Worm (Caenorhabditis elegans) whole organism, mixed stage, embryonic: ENCODE results near the gene C05E7.3.

Source experiments
- M03D4.4 ChIP-seq: sonication (generic microtip); optimal IDR thresholded peaks from 2 replicates; lab custom pipeline; 2017; ENCODE audit warnings: mild to moderate bottlenecking, missing genetic modification characterization, missing compliant biosample characterization
- blmp-1 ChIP-seq: fragments of 150-350 bp; optimal IDR thresholded peaks from 2 replicates; lab custom pipeline; 2014; ENCODE audit warnings: missing biosample characterization, missing genetic modification characterization
- ceh-43 ChIP-seq: fragments of 200-800 bp; sonication (Bioruptor generic); optimal IDR thresholded peaks from 2 replicates; lab custom pipeline; 2018; ENCODE audit warnings: mild to moderate bottlenecking, missing genetic modification characterization, moderate library complexity, missing compliant biosample characterization
- elt-3 ChIP-seq: fragments of 150-350 bp; optimal IDR thresholded peaks from 2 replicates; lab custom pipeline; 2014; ENCODE audit warnings: missing biosample characterization, missing genetic modification characterization
- lin-32 ChIP-seq: fragments of 200-800 bp; sonication (Bioruptor generic); optimal IDR thresholded peaks from 2 replicates; lab custom pipeline; 2018; ENCODE audit warnings: mild to moderate bottlenecking, missing genetic modification characterization, missing compliant biosample characterization
- mls-2 ChIP-seq: sonication (generic microtip); optimal IDR thresholded peaks from 2 replicates; lab custom pipeline; 2016; ENCODE audit warnings: mild to moderate bottlenecking, missing genetic modification characterization, moderate library complexity, missing compliant biosample characterization
- nhr-2 ChIP-seq: fragments of 150-350 bp; optimal IDR thresholded peaks from 2 replicates; lab custom pipeline; 2014; ENCODE audit warnings: missing biosample characterization, missing genetic modification characterization
- nhr-28 ChIP-seq: fragments of 150-350 bp; optimal IDR thresholded peaks from 2 replicates; lab custom pipeline; 2014; ENCODE audit warnings: missing biosample characterization, missing genetic modification characterization
- nhr-76 ChIP-seq: sonication (generic microtip); optimal IDR thresholded peaks from 2 replicates; lab custom pipeline; 2017; ENCODE audit warnings: missing biosample characterization, missing genetic modification characterization
- sem-2 ChIP-seq: fragments of 200-800 bp; sonication (Bioruptor generic); optimal IDR thresholded peaks from 2 replicates; lab custom pipeline; 2018; ENCODE audit warnings: mild to moderate bottlenecking, missing genetic modification characterization, missing compliant biosample characterization
- snpc-4 ChIP-seq: fragments of 150-350 bp; optimal IDR thresholded peaks from 2 replicates; lab custom pipeline; 2014; ENCODE audit warnings: missing biosample characterization, missing genetic modification characterization
- unc-39 ChIP-seq: fragments of 150-350 bp; optimal IDR thresholded peaks from 2 replicates; lab custom pipeline; 2014; ENCODE audit warnings: missing biosample characterization, missing genetic modification characterization
- unc-62 ChIP-seq: fragments of 150-350 bp; optimal IDR thresholded peaks from 2 replicates; lab custom pipeline; 2014; ENCODE audit warnings: missing biosample characterization, missing genetic modification reagents, missing genetic modification characterization

ce11 chrX:12946533-12946932 is at the start of gene C05E7.3:
- TF ChIP-seq nhr-76 (tag; lab: Kevin White, UChicago) (no peak), unc-39 (tag; lab: Kevin White, UChicago) (no peak), nhr-2 (no peak), M03D4.4 (tag; lab: Kevin White, UChicago) (no peak), unc-62 (GFP tag; lab: Kevin White, UChicago) (no peak), elt-3 (no peak), sem-2 (no peak), snpc-4 (tag; lab: Kevin White, UChicago) (no peak), ceh-43 (GFP tag; lab: Kevin White, UChicago) (no peak), lin-32 (GFP tag; lab: Kevin White, UChicago) (no peak), blmp-1 (tag; lab: Kevin White, UChicago) (no peak), nhr-28 (tag; lab: Kevin White, UChicago) (no peak), mls-2 (no peak)
